Fruit fly (Drosophila melanogaster): Measurements from ENCODE around the gene CG18094.

Gene CG18094

DNA sequence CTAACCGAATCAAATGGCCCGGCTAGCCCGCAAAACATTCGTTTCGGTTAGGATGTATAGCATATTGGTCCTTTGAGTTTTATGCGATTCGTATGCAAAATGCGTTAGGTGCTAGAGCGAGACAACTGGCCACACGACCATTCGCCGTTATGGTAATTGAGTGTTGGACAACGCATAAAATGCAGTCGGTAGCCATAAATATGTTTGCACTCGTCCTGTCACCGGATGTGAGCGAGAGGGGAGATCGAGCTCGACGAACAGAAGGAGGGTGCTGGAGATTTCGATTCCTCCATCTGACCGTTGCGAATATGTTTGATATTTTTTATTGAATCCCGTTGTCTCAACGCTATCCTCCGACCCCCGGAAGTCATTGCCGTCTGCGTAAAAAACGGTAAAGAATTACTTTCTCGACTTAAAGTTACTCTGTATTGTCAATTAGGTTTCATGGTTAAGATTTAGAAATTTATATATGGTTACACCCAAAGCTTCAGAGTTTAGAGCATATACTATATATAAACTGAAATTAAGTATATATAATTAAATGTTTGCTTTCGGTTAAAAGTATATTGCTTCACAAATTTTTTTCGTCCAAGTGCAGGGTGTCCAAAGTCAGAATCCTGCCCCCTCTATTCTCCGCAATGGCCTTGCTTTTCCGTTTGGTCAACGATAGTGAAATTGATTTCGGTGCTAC is 32.0 kb upstream of the CG18094 start:
- TF ChIP-seq Hr38 (GFP tag; optimal IDR thresholded peaks at IDR 0.05) (no peak), CG6163 (GFP tag; IDR thresholded peaks at IDR 0.05) (no peak), Lpt (GFP tag; optimal IDR thresholded peaks at IDR 0.05) (no peak), Eip75B (GFP tag; optimal IDR thresholded peaks at IDR 0.05) (no peak), CG3919 (GFP tag; optimal IDR thresholded peaks at IDR 0.05) (no peak), CG3032 (tag; optimal IDR thresholded peaks at IDR 0.05) (no peak), CG11902 (GFP tag; optimal IDR thresholded peaks at IDR 0.05) (no peak), Sox102F (GFP tag; optimal IDR thresholded peaks at IDR 0.05) (no peak), fd59A (GFP tag; optimal IDR thresholded peaks at IDR 0.05) (no peak), CG10631 (GFP tag; optimal IDR thresholded peaks at IDR 0.05) (no peak), vri (GFP tag; optimal IDR thresholded peaks at IDR 0.05) (no peak)

DNA sequence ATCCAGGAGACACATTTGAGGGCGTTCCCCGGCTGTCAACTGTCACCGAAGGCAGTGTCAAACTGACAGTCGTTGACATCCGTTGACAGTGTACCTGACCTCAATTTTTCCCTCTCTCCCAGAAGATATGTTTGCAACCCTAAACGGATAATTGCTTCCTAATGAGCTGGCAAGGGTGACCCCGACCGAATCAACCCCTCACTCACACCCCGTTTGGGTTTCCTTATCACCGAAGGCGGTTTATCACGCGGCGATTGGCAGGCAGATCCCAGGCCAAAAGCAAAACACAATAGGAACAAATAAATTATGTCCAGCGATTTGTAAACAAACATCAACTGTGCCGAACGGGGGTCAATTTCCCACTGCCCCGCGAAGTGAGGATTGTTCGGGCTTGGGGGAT is 30.7 kb upstream of the CG18094 start:
- TF ChIP-seq CG34406 (GFP tag; optimal IDR thresholded peaks at IDR 0.05) (no peak), Sox102F (GFP tag; optimal IDR thresholded peaks at IDR 0.05) (no peak), svp (GFP tag) (peak; percentile 5)

DNA sequence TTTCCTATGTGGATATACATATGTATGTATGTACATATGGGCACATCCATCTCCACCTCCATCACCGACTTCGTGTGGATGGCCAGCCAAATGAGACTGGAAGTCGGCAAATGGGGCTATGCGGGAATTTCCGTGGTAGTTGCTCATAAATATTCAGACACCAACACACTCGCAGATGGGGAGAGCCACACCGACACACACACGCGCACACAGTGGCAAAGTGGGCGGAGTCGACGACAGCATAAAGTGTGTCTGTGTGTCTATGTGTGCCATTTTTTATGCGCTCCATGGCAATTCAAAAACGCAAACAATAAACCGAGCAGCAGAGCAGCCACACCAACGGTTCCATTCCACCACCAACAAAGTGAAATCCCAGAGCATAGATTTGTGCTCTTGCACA is 27.2 kb upstream of the CG18094 start:
- TF ChIP-seq spab (GFP tag; optimal IDR thresholded peaks at IDR 0.05) (no peak), vri (GFP tag; optimal IDR thresholded peaks at IDR 0.05) (no peak)

DNA sequence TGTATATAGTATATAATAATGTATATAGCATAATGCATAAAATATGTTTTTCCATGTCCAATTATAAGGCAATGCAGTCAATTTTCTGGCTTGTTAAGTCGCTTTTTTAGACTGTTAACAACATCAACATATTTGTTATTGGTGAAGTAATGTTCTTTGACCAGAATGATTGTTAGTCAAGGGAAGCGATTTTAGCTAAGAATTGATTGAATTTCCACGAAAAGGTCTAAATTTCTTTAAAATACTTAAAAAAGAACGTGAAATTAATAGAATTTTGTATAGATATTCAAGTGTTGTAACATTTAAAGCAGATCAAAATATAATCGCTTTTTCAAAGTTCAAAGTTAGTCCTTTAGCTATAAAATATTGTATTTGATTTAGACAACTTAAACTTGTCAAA is 26.7 kb upstream of the CG18094 start:
- TF ChIP-seq dac (GFP tag; optimal IDR thresholded peaks at IDR 0.05) (no peak), CG3032 (tag; optimal IDR thresholded peaks at IDR 0.05) (peak; percentile 10), CG9139 (GFP tag; optimal IDR thresholded peaks at IDR 0.05) (no peak), CG6276 (GFP tag; optimal IDR thresholded peaks at IDR 0.05) (peak; percentile 52), Hr4 (GFP tag; optimal IDR thresholded peaks at IDR 0.05) (peak; percentile 9), Eip75B (GFP tag; optimal IDR thresholded peaks at IDR 0.05) (no peak), CG10631 (GFP tag; optimal IDR thresholded peaks at IDR 0.05) (peak; percentile 24), acj6 (GFP tag; optimal IDR thresholded peaks at IDR 0.05) (no peak), CG32006 (GFP tag; optimal IDR thresholded peaks at IDR 0.05) (peak; percentile 75), spab (GFP tag; optimal IDR thresholded peaks at IDR 0.05) (peak; percentile 0), CG3919 (GFP tag; optimal IDR thresholded peaks at IDR 0.05) (peak; percentile 9), CG16779 (tag; optimal IDR thresholded peaks at IDR 0.05) (no peak), Eip78C (GFP tag) (peak; percentile 84), ss (GFP tag; optimal IDR thresholded peaks at IDR 0.05) (no peak), CG8632 (GFP tag; optimal IDR thresholded peaks at IDR 0.05) (no peak), Sox14 (GFP tag; optimal IDR thresholded peaks at IDR 0.05) (peak; percentile 0), Ets21C (GFP tag; optimal IDR thresholded peaks at IDR 0.05) (no peak), svp (GFP tag) (peak; percentile 48), pdm3 (GFP tag; optimal IDR thresholded peaks at IDR 0.05) (peak; percentile 1), CG4318 (GFP tag; optimal IDR thresholded peaks at IDR 0.05) (peak; percentile 58), OdsH (GFP tag; optimal IDR thresholded peaks at IDR 0.05) (peak; percentile 17), salr (GFP tag; optimal IDR thresholded peaks at IDR 0.05) (peak in 1 of 2 experiments; percentile 36), net (GFP tag; optimal IDR thresholded peaks at IDR 0.05) (no peak), CG34406 (GFP tag; optimal IDR thresholded peaks at IDR 0.05) (no peak)

DNA sequence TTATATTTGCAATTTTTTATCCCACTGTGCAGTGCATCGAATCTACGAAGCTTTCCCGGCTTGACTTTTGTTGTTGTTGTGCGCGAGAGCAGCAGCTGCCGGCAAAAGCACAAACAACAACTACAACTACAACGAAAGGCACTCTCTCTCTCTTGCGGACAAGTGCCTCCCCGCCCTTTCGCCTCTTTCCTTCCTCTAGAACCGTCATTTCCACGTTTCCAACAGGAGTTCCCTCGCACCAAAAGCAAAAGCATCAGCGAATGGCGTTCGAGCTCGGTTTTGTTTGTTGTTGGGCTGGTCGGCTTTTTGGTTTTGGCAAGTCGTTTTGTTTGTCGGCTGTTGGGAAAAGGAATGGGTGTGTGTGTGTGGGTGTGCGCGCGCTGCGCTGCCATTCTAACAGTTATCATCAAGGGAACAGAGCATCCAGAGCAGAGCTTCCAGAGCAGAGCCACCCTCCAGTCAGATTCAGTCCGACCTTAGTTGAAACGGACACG is 26.2 kb upstream of the CG18094 start, which contains the start of gene tj:
Gene tj (plus strand): TSS at position 444 of the 494 bp plus-strand sequence.
- TF ChIP-seq svp (GFP tag) (peak; percentile 60), CG8632 (GFP tag; optimal IDR thresholded peaks at IDR 0.05) (no peak), CG6163 (GFP tag; IDR thresholded peaks at IDR 0.05) (0 out of 3 replicates have a peak, but pooled peaks have one; percentile 22), Eip78C (GFP tag) (peak; percentile 12)
